Worm (Caenorhabditis elegans): ENCODE data around the gene F59B1.6.

The F59B1.6 gene

DNA sequence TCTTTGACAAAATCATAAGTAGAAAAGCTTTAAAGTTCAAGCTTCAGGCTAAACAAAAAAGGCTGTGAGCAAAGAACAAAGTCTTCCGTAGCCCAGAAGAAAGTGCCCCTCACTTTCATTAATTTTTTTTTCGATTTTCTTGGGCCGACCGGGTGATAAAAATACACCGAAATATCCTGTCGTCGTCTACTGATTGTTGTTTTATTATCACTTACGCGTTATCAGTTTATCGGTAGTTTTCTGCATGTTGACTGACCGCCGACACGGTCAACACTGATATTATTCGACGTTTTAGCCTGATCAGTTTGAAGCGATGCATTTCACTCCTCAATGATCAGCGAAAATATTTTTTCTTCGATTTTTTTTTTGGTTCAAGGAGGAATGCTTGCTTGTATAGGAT, 51.1 kb downstream of the F59B1.6 start:
- TF ChIP-seq B0310.2 (tag; optimal IDR thresholded peaks at IDR 0.05) (no peak), tbx-37 (GFP tag; conservative IDR thresholded peaks at IDR 0.05) (no peak), sea-1 (GFP tag; conservative IDR thresholded peaks at IDR 0.05) (no peak), hmg-4 (GFP tag; optimal IDR thresholded peaks at IDR 0.05) (no peak), hnd-1 (tag; optimal IDR thresholded peaks at IDR 0.05) (no peak), scrt-1 (GFP tag; IDR thresholded peaks at IDR 0.05) (no peak), flt-1 (GFP tag; IDR thresholded peaks at IDR 0.05) (no peak), ceh-36 (tag; optimal IDR thresholded peaks at IDR 0.05) (no peak)

DNA sequence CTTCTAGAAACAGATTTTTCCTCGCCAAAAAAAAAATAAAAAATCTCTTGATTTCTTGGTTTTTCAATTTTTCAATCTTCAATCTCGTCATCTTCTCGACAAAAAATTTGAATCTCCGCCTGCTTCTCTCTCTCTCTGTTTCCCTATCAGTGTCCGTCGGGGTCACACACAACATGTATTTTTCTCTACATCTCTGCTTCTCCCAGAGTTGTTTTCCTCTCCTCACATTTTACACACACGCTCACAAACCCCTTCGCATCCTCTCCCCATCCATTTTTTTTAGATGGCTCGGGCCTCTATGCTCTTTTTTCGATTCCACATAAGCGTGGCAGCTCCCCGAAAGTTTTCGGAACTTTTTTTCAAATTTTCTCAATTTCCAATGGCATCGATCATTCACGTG, 51.7 kb downstream of the F59B1.6 start:
- TF ChIP-seq tra-4 (tag; optimal IDR thresholded peaks at IDR 0.05) (no peak), B0310.2 (tag; optimal IDR thresholded peaks at IDR 0.05) (no peak), hmg-4 (GFP tag; optimal IDR thresholded peaks at IDR 0.05) (no peak)

Measured in whole organism, early embryonic.